Worm (Caenorhabditis elegans) whole organism, L4 larva: ENCODE measurements around the gene mxl-3.

Experiments
- D1046.2 ChIP-seq: fragments of 200-800 bp; sonication (Bioruptor generic); IDR thresholded peaks from 2 replicates; pipeline ENCODE4 v1.3.6; 2022; ENCODE audit warnings: missing genetic modification characterization, missing compliant biosample characterization
- R02D3.7 ChIP-seq: fragments of 150-350 bp; sonication (generic microtip); optimal IDR thresholded peaks from 3 replicates; lab custom pipeline; 2014; ENCODE audit warnings: missing biosample characterization, missing genetic modification characterization
- T20F7.1 ChIP-seq: fragments of 200-800 bp; sonication (Bioruptor generic); optimal IDR thresholded peaks from 2 replicates; lab custom pipeline; 2018; ENCODE audit warnings: mild to moderate bottlenecking, missing genetic modification characterization, missing compliant biosample characterization
- T26A8.4 ChIP-seq: fragments of 200-800 bp; sonication (Bioruptor generic); IDR thresholded peaks from 2 replicates; pipeline ENCODE4 v1.3.6; 2022; ENCODE audit warnings: missing genetic modification characterization, missing compliant biosample characterization
- Y75B8A.6 ChIP-seq: fragments of 200-800 bp; sonication (Bioruptor generic); IDR thresholded peaks from 2 replicates; pipeline ENCODE4 v1.3.6; 2022; ENCODE audit warnings: missing genetic modification reagents, missing genetic modification characterization, missing compliant biosample characterization
- ZK337.2 ChIP-seq: fragments of 200-800 bp; sonication (Bioruptor generic); IDR thresholded peaks from 2 replicates; pipeline ENCODE4 v1.3.6; 2022; ENCODE audit warnings: missing genetic modification reagents, missing genetic modification characterization, missing compliant biosample characterization
- aha-1 ChIP-seq: fragments of 150-350 bp; peaks from one replicate; lab custom pipeline; 2014; ENCODE audit warnings: missing biosample characterization, missing genetic modification characterization
- ama-1 ChIP-seq: fragments of 150-350 bp; optimal IDR thresholded peaks from 2 replicates; lab custom pipeline; 2014; ENCODE audit warnings: inconsistent platforms, mixed read lengths
- arid-1 ChIP-seq: fragments of 200-800 bp; sonication (Bioruptor generic); conservative IDR thresholded peaks from 2 replicates; pipeline ENCODE4 v1.3.6; 2022; ENCODE audit warnings: missing genetic modification reagents, missing genetic modification characterization, missing compliant biosample characterization
- ceh-32 ChIP-seq: sonication (generic microtip); optimal IDR thresholded peaks from 2 replicates; lab custom pipeline; 2016; ENCODE audit warnings: mild to moderate bottlenecking, missing genetic modification characterization, missing compliant biosample characterization; ENCODE audit not compliant: poor library complexity
- ces-1 ChIP-seq: fragments of 150-350 bp; sonication (generic microtip); optimal IDR thresholded peaks from 4 replicates; lab custom pipeline; 2014; ENCODE audit warnings: missing biosample characterization, missing genetic modification reagents, missing genetic modification characterization
- daf-16 ChIP-seq, 3 experiments: sonication (generic microtip); optimal IDR thresholded peaks; 2 replicates each; lab custom pipeline; 2016 to 2017; ENCODE audit warnings: missing genetic modification characterization in 3 of 3, missing genetic modification reagents in 3 of 3, mild to moderate bottlenecking in 2 of 3, missing compliant biosample characterization in 2 of 3, missing biosample characterization in 1 of 3, moderate library complexity in 1 of 3
- dmd-8 ChIP-seq: fragments of 200-800 bp; sonication (Bioruptor generic); IDR thresholded peaks from 2 replicates; pipeline ENCODE4 v1.3.6; 2022; ENCODE audit warnings: missing genetic modification characterization, missing compliant biosample characterization
- duxl-1 ChIP-seq: sonication (generic microtip); optimal IDR thresholded peaks from 2 replicates; lab custom pipeline; 2016; ENCODE audit warnings: mild to moderate bottlenecking, missing genetic modification characterization, moderate library complexity, missing compliant biosample characterization; ENCODE audit not compliant: poor library complexity
- fos-1 ChIP-seq: fragments of 150-350 bp; optimal IDR thresholded peaks from 2 replicates; lab custom pipeline; 2014; ENCODE audit warnings: missing biosample characterization, missing genetic modification characterization
- gei-8 ChIP-seq: fragments of 200-800 bp; sonication (Bioruptor generic); optimal IDR thresholded peaks from 2 replicates; lab custom pipeline; 2018; ENCODE audit warnings: mild to moderate bottlenecking, missing genetic modification characterization, missing compliant biosample characterization
- hif-1 ChIP-seq, 2 experiments: sonication (generic microtip); optimal IDR thresholded peaks; 2 replicates each; lab custom pipeline; 2016 to 2017; ENCODE audit warnings: missing compliant biosample characterization in 2 of 2, missing genetic modification characterization in 2 of 2, missing genetic modification reagents in 2 of 2, missing genotype in 2 of 2, mild to moderate bottlenecking in 1 of 2
- hlh-11 ChIP-seq: fragments of 200-800 bp; sonication (Bioruptor generic); optimal IDR thresholded peaks from 2 replicates; lab custom pipeline; 2018; ENCODE audit warnings: mild to moderate bottlenecking, missing genetic modification characterization, missing compliant biosample characterization
- hlh-30 ChIP-seq: sonication (generic microtip); optimal IDR thresholded peaks from 2 replicates; lab custom pipeline; 2017; ENCODE audit warnings: antibody characterized with exemption, mild to moderate bottlenecking, missing genetic modification characterization, missing compliant biosample characterization; ENCODE audit not compliant: insufficient read depth
- jun-1 ChIP-seq: fragments of 150-350 bp; optimal IDR thresholded peaks from 2 replicates; lab custom pipeline; 2014; ENCODE audit warnings: missing biosample characterization, missing genetic modification reagents, missing genetic modification characterization
- lin-15B ChIP-seq: fragments of 150-350 bp; sonication (generic microtip); optimal IDR thresholded peaks from 3 replicates; lab custom pipeline; 2014; ENCODE audit warnings: missing biosample characterization, missing genetic modification characterization
- lin-38 ChIP-seq: fragments of 200-800 bp; sonication (Bioruptor generic); IDR thresholded peaks from 2 replicates; pipeline ENCODE4 v1.3.6; 2022; ENCODE audit warnings: missing genetic modification reagents, missing genetic modification characterization, missing compliant biosample characterization
- lsy-2 ChIP-seq, 2 experiments: fragments of 150-350 bp in 1 of 2; sonication (generic microtip) in 1 of 2; optimal IDR thresholded peaks; 2 replicates each; lab custom pipeline; 2014 to 2017; ENCODE audit warnings: missing biosample characterization in 2 of 2, missing genetic modification characterization in 2 of 2
- madf-9 ChIP-seq: fragments of 200-800 bp; sonication (Bioruptor generic); conservative IDR thresholded peaks from 2 replicates; pipeline ENCODE4 v1.3.6; 2022; ENCODE audit warnings: missing genetic modification reagents, missing genetic modification characterization, missing compliant biosample characterization
- mdl-1 ChIP-seq, 2 experiments: fragments of 150-350 bp in 1 of 2; sonication (generic microtip) in 1 of 2; optimal IDR thresholded peaks; 2 replicates each; lab custom pipeline; 2014 to 2017; ENCODE audit warnings: missing biosample characterization in 2 of 2, missing genetic modification characterization in 2 of 2
- mdt-29 ChIP-seq: fragments of 200-800 bp; sonication (Bioruptor generic); IDR thresholded peaks from 2 replicates; pipeline ENCODE4 v1.3.6; 2022; ENCODE audit warnings: missing genetic modification reagents, missing genetic modification characterization, missing compliant biosample characterization
- mep-1 ChIP-seq: fragments of 150-350 bp; sonication (generic microtip); optimal IDR thresholded peaks from 3 replicates; lab custom pipeline; 2014; ENCODE audit warnings: missing biosample characterization, missing genetic modification characterization
- mxl-3 ChIP-seq: fragments of 200-800 bp; sonication (Bioruptor generic); optimal IDR thresholded peaks from 2 replicates; lab custom pipeline; 2018; ENCODE audit warnings: mild to moderate bottlenecking, missing genetic modification characterization, missing compliant biosample characterization
- nhr-102 ChIP-seq: sonication (generic microtip); optimal IDR thresholded peaks from 2 replicates; lab custom pipeline; 2016; ENCODE audit warnings: mild to moderate bottlenecking, missing genetic modification characterization, moderate library complexity, missing compliant biosample characterization
- nhr-25 ChIP-seq: sonication (generic microtip); optimal IDR thresholded peaks from 2 replicates; lab custom pipeline; 2017; ENCODE audit warnings: missing genetic modification characterization, mild to moderate bottlenecking, missing compliant biosample characterization, antibody characterized with exemption, moderate library complexity, borderline replicate concordance; ENCODE audit not compliant: insufficient read depth
- nhr-28 ChIP-seq: fragments of 150-350 bp; optimal IDR thresholded peaks from 2 replicates; lab custom pipeline; 2014; ENCODE audit warnings: missing biosample characterization, missing genetic modification characterization
- nhr-42 ChIP-seq: fragments of 200-800 bp; sonication (Bioruptor generic); IDR thresholded peaks from 2 replicates; pipeline ENCODE4 v1.3.6; 2022; ENCODE audit warnings: missing genetic modification characterization, missing compliant biosample characterization
- nhr-48 ChIP-seq: sonication (generic microtip); optimal IDR thresholded peaks from 2 replicates; lab custom pipeline; 2016; ENCODE audit warnings: mild to moderate bottlenecking, missing genetic modification characterization, missing compliant biosample characterization
- nhr-6 ChIP-seq: fragments of 150-350 bp; optimal IDR thresholded peaks from 2 replicates; lab custom pipeline; 2014; ENCODE audit warnings: missing biosample characterization, missing genetic modification characterization
- nhr-77 ChIP-seq: fragments of 150-350 bp; optimal IDR thresholded peaks from 2 replicates; lab custom pipeline; 2014; ENCODE audit warnings: missing biosample characterization, missing genetic modification characterization
- pha-4 ChIP-seq, 2 experiments: fragments of 150-350 bp in 1 of 2; fragments of 200-800 bp in 1 of 2; sonication (Bioruptor generic) in 1 of 2; IDR thresholded peaks in 1 of 2; optimal IDR thresholded peaks in 1 of 2; 2 replicates each; pipeline versions ENCODE4 v1.3.6 to Lab custom; 2014 to 2022; ENCODE audit warnings: missing genetic modification characterization in 2 of 2, missing genetic modification reagents in 2 of 2, missing biosample characterization in 1 of 2, missing compliant biosample characterization in 1 of 2
- php-3 ChIP-seq: fragments of 200-800 bp; sonication (Bioruptor generic); IDR thresholded peaks from 2 replicates; pipeline ENCODE4 v1.3.6; 2022; ENCODE audit warnings: missing genetic modification reagents, missing genetic modification characterization, missing compliant biosample characterization
- saeg-2 ChIP-seq: fragments of 200-800 bp; sonication (Bioruptor generic); IDR thresholded peaks from 2 replicates; pipeline ENCODE4 v1.3.6; 2022; ENCODE audit warnings: missing genetic modification reagents, missing genetic modification characterization, missing compliant biosample characterization
- set-16 ChIP-seq: fragments of 200-800 bp; sonication (Bioruptor generic); IDR thresholded peaks from 2 replicates; pipeline ENCODE4 v1.3.6; 2022; ENCODE audit warnings: missing genetic modification reagents, missing genetic modification characterization, missing compliant biosample characterization
- snpc-1.2 ChIP-seq: fragments of 200-800 bp; sonication (Bioruptor generic); IDR thresholded peaks from 2 replicates; pipeline ENCODE4 v1.3.6; 2022; ENCODE audit warnings: missing genetic modification reagents, missing genetic modification characterization, missing compliant biosample characterization
- spr-1 ChIP-seq: sonication (generic microtip); optimal IDR thresholded peaks from 2 replicates; lab custom pipeline; 2016; ENCODE audit warnings: mild to moderate bottlenecking, missing genetic modification characterization, missing compliant biosample characterization
- spr-3 ChIP-seq: fragments of 200-800 bp; sonication (Bioruptor generic); optimal IDR thresholded peaks from 2 replicates; lab custom pipeline; 2018; ENCODE audit warnings: mild to moderate bottlenecking, missing genetic modification characterization, missing compliant biosample characterization
- unc-130 ChIP-seq: sonication (generic microtip); optimal IDR thresholded peaks from 2 replicates; lab custom pipeline; 2016; ENCODE audit warnings: missing genetic modification reagents, missing genetic modification characterization, missing compliant biosample characterization
- zfp-3 ChIP-seq: fragments of 200-800 bp; sonication (Bioruptor generic); conservative IDR thresholded peaks from 2 replicates; pipeline ENCODE4 v1.3.6; 2022; ENCODE audit warnings: missing genetic modification reagents, missing genetic modification characterization, missing compliant biosample characterization
- zip-2 ChIP-seq: fragments of 150-350 bp; optimal IDR thresholded peaks from 2 replicates; lab custom pipeline; 2014; ENCODE audit warnings: missing biosample characterization, missing genetic modification characterization
- ztf-7 ChIP-seq: fragments of 150-350 bp; optimal IDR thresholded peaks from 2 replicates; lab custom pipeline; 2014; ENCODE audit warnings: missing biosample characterization, missing genetic modification characterization

mxl-3 gene

DNA sequence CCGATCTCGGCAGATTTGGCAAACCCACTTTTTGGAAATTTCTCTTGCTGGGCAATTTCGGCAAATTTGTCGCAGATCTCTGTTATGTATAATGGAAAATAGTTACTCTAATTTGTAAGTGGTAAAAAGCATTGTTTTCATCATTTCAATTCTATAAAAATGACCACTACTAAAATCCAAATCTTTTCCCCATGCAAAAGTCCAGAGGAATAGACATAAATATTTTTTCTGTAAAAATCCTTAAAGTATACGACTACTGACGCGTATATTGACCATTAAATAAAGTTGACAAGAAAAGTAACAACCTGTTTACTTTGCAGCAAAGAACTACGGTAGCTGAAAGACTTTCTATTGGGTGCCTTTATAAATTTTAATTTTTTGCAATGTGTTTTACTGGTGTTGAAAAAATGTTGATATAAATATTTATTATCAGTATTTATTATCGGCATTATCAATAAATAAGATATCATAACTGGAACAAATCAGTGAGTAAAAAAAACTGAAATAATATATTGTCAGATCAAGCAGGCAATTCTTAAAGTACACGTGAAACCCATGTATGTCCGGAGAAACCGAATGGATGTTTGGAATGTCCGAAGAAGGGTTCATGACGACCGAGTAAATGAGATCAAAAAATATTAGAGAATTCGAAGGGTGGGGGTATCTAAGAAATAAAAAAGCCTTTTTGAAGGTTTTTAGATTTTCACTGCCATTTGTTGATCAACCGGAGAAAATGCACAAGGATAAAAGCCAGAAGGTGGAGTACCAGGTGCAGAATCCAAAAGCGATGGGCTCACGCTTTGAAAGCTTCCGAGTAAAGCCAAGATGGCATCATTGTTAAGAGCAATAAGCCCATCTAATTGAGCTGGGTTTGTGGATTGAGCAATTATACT lies 1.1 kb downstream of the mxl-3 start:
- TF ChIP-seq zip-2 (tag; lab: Kevin White, UChicago): peak; percentile 79
- TF ChIP-seq ama-1 (lab: Kevin White, UChicago): peak; percentile 88
- TF ChIP-seq T26A8.4 (GFP tag; lab: Robert Waterston, UW): peak; percentile 90
- 0 out of 2 replicates have a peak, but pooled peaks have one; percentile 28 for TF ChIP-seq nhr-42 (GFP tag; lab: Robert Waterston, UW)
- no peak for TF ChIP-seq ces-1 (GFP tag; lab: Kevin White, UChicago)
- peak; percentile 35 for TF ChIP-seq nhr-77 (tag; lab: Kevin White, UChicago)
- TF ChIP-seq mep-1 (tag; lab: Kevin White, UChicago): peak; percentile 95
- peak; percentile 3; the same call in 1 of the 2 replicates for TF ChIP-seq madf-9 (GFP tag; lab: Robert Waterston, UW)
- peak in 1 of 2 experiments; percentile 53 for TF ChIP-seq hif-1 (tag; optimal IDR thresholded peaks at IDR 0.05; lab: Kevin White, UChicago)
- TF ChIP-seq set-16 (GFP tag; lab: Robert Waterston, UW): no peak
- no peak for TF ChIP-seq jun-1 (tag; lab: Kevin White, UChicago)
- TF ChIP-seq nhr-102 (tag; lab: Kevin White, UChicago): peak; percentile 64
- no peak for TF ChIP-seq ZK337.2 (GFP tag; lab: Robert Waterston, UW)
- TF ChIP-seq spr-1 (tag; lab: Kevin White, UChicago): peak; percentile 38
- TF ChIP-seq snpc-1.2: 0 out of 2 replicates have a peak, but pooled peaks have one; percentile 42
- TF ChIP-seq nhr-48 (tag; lab: Kevin White, UChicago): peak; percentile 39
- TF ChIP-seq spr-3 (GFP tag; lab: Kevin White, UChicago): peak; percentile 34
- TF ChIP-seq hlh-30 (tag; lab: Kevin White, UChicago): peak; percentile 45
- TF ChIP-seq daf-16 (GFP tag; optimal IDR thresholded peaks at IDR 0.05; lab: Kevin White, UChicago): peak in 1 of 2 experiments; percentile 74
- peak; percentile 30 for TF ChIP-seq daf-16 (tag; optimal IDR thresholded peaks at IDR 0.05; lab: Kevin White, UChicago)
- TF ChIP-seq ztf-7: peak; percentile 9
- no peak for TF ChIP-seq unc-130 (GFP tag; lab: Kevin White, UChicago)
- peak; percentile 85 for TF ChIP-seq aha-1 (tag; lab: Kevin White, UChicago)
- peak in 1 of 2 experiments; percentile 16 for TF ChIP-seq mdl-1 (tag; optimal IDR thresholded peaks at IDR 0.05; lab: Kevin White, UChicago)
- 0 out of 2 replicates have a peak, but pooled peaks have one; percentile 26 for TF ChIP-seq php-3
- peak; percentile 65; the same call in 1 of the 2 replicates for TF ChIP-seq Y75B8A.6 (GFP tag; lab: Robert Waterston, UW)
- no peak for TF ChIP-seq R02D3.7 (tag; lab: Kevin White, UChicago)
- no peak for TF ChIP-seq nhr-6 (tag; lab: Kevin White, UChicago)
- TF ChIP-seq zfp-3 (GFP tag; lab: Robert Waterston, UW): peak; percentile 96
- peak; percentile 78 for TF ChIP-seq duxl-1 (tag; lab: Kevin White, UChicago)
- TF ChIP-seq saeg-2 (GFP tag; lab: Robert Waterston, UW): peak; percentile 36; the same call in 1 of the 2 replicates
- TF ChIP-seq dmd-8 (GFP tag; lab: Robert Waterston, UW): no peak
- TF ChIP-seq T20F7.1 (GFP tag; lab: Kevin White, UChicago): peak; percentile 57
- peak; percentile 19; the same call in 1 of the 2 replicates for TF ChIP-seq pha-4 (GFP tag; IDR thresholded peaks at IDR 0.05; lab: Robert Waterston, UW)
- TF ChIP-seq pha-4 (tag; optimal IDR thresholded peaks at IDR 0.05; lab: Kevin White, UChicago): no peak
- peak; percentile 62 for TF ChIP-seq arid-1 (GFP tag; lab: Robert Waterston, UW)
- TF ChIP-seq ceh-32: no peak
- no peak for TF ChIP-seq D1046.2 (GFP tag; lab: Robert Waterston, UW)
- TF ChIP-seq gei-8 (GFP tag; lab: Kevin White, UChicago): peak; percentile 73
- peak in 1 of 2 experiments; percentile 81 for TF ChIP-seq lsy-2 (tag; optimal IDR thresholded peaks at IDR 0.05; lab: Kevin White, UChicago)
- TF ChIP-seq mdt-29 (GFP tag; lab: Robert Waterston, UW): peak; percentile 75
- no peak for TF ChIP-seq fos-1 (tag; lab: Kevin White, UChicago)
- peak; percentile 42 for TF ChIP-seq lin-38
- TF ChIP-seq nhr-25 (tag; lab: Kevin White, UChicago): no peak
- peak; percentile 26 for TF ChIP-seq hlh-11
- peak; percentile 32 for TF ChIP-seq nhr-28 (tag; lab: Kevin White, UChicago)
- TF ChIP-seq lin-15B (tag; lab: Kevin White, UChicago): no peak
- TF ChIP-seq mxl-3: peak; percentile 44
